Fruit fly (Drosophila melanogaster) whole organism, embryonic: ENCODE results near the gene Iyd.
A peak's percentile ranks its signal among the peaks of the same experiment; 100 is the strongest.

Source experiments
- Asciz ChIP-seq: fragments of 200-800 bp; sonication (Bioruptor generic); optimal IDR thresholded peaks from 2 replicates; lab custom pipeline; 2017; ENCODE audit warnings: missing biosample characterization, mild to moderate bottlenecking, missing genetic modification characterization, missing genetic modification reagents
- CG10543 ChIP-seq: fragments of 200-800 bp; sonication (Bioruptor generic); optimal IDR thresholded peaks from 3 replicates; lab custom pipeline; 2017; ENCODE audit warnings: missing biosample characterization, mild to moderate bottlenecking, missing genetic modification characterization, moderate library complexity
- CG11696 ChIP-seq: fragments of 200-800 bp; sonication (Bioruptor generic); IDR thresholded peaks from 2 replicates; pipeline ENCODE4 v1.3.6; 2022; ENCODE audit warnings: missing biosample characterization, missing genetic modification characterization
- CG13287 ChIP-seq: fragments of 200-800 bp; sonication (Bioruptor generic); IDR thresholded peaks from 2 replicates; pipeline ENCODE4 v1.3.6; 2022; ENCODE audit warnings: missing biosample characterization, missing genetic modification characterization; ENCODE audit not compliant: partially characterized antibody
- CG13775 ChIP-seq: fragments of 200-800 bp; sonication (Bioruptor generic); optimal IDR thresholded peaks from 3 replicates; lab custom pipeline; 2017; ENCODE audit warnings: missing biosample characterization, mild to moderate bottlenecking, missing genetic modification characterization
- CG15073 ChIP-seq: fragments of 200-800 bp; sonication (Bioruptor generic); optimal IDR thresholded peaks from 2 replicates; lab custom pipeline; 2016; ENCODE audit warnings: missing biosample characterization, missing genetic modification characterization
- CG16779 ChIP-seq: fragments of 200-800 bp; sonication (Bioruptor generic); IDR thresholded peaks from 2 replicates; pipeline ENCODE4 v1.3.6; 2022; ENCODE audit warnings: missing biosample characterization, missing genetic modification characterization
- CG16863 ChIP-seq: fragments of 200-800 bp; sonication (Bioruptor generic); optimal IDR thresholded peaks from 3 replicates; lab custom pipeline; 2016; ENCODE audit warnings: missing biosample characterization, missing genetic modification characterization
- CG18599 ChIP-seq: fragments of 200-800 bp; sonication (Bioruptor generic); optimal IDR thresholded peaks from 3 replicates; lab custom pipeline; 2017; ENCODE audit warnings: missing biosample characterization, missing genetic modification characterization, mild to moderate bottlenecking, moderate library complexity, missing genetic modification reagents
- CG2678 ChIP-seq: fragments of 200-800 bp; sonication (Bioruptor generic); optimal IDR thresholded peaks from 3 replicates; lab custom pipeline; 2019; ENCODE audit warnings: missing biosample characterization, mild to moderate bottlenecking, missing genetic modification characterization, moderate library complexity
- CG30431 ChIP-seq: fragments of 200-800 bp; sonication (Bioruptor generic); optimal IDR thresholded peaks from 2 replicates; lab custom pipeline; 2017; ENCODE audit warnings: missing biosample characterization, missing genetic modification characterization
- CG32767 ChIP-seq: fragments of 200-800 bp; sonication (Bioruptor generic); IDR thresholded peaks from 2 replicates; pipeline ENCODE4 v1.3.6; 2022; ENCODE audit warnings: missing biosample characterization, missing genetic modification characterization
- CG34224 ChIP-seq: fragments of 200-800 bp; sonication (Bioruptor generic); IDR thresholded peaks from 3 replicates; pipeline ENCODE4 v1.3.6; 2022; ENCODE audit warnings: missing biosample characterization, missing genetic modification characterization; ENCODE audit not compliant: partially characterized antibody
- CG3995 ChIP-seq: fragments of 200-800 bp; sonication (Bioruptor generic); optimal IDR thresholded peaks from 3 replicates; lab custom pipeline; 2016; ENCODE audit warnings: missing biosample characterization, missing genetic modification characterization
- CG6175 ChIP-seq: fragments of 200-800 bp; sonication (Bioruptor generic); IDR thresholded peaks from 3 replicates; pipeline ENCODE4 v1.3.6; 2022; ENCODE audit warnings: missing biosample characterization, missing genetic modification characterization
- CG6254 ChIP-seq: fragments of 200-800 bp; sonication (Bioruptor generic); optimal IDR thresholded peaks from 3 replicates; lab custom pipeline; 2017; ENCODE audit warnings: mild to moderate bottlenecking, missing biosample characterization, missing genetic modification reagents, missing genetic modification characterization
- CG6689 ChIP-seq: fragments of 200-800 bp; sonication (Bioruptor generic); IDR thresholded peaks from 2 replicates; pipeline ENCODE4 v1.3.6; 2022; ENCODE audit warnings: missing biosample characterization, missing genetic modification characterization
- CG9932 ChIP-seq: fragments of 200-800 bp; sonication (Bioruptor generic); IDR thresholded peaks from 2 replicates; pipeline ENCODE4 v1.3.6; 2022; ENCODE audit warnings: missing biosample characterization, missing genetic modification characterization
- CoRest ChIP-seq: fragments of 200-800 bp; sonication (Bioruptor generic); optimal IDR thresholded peaks from 3 replicates; lab custom pipeline; 2018; ENCODE audit warnings: missing biosample characterization, mild to moderate bottlenecking, missing genetic modification characterization, moderate library complexity
- Dip3 ChIP-seq: fragments of 200-800 bp; sonication (Bioruptor generic); optimal IDR thresholded peaks from 3 replicates; lab custom pipeline; 2016; ENCODE audit warnings: missing biosample characterization, missing genetic modification characterization
- E2f1 ChIP-seq: fragments of 200-800 bp; sonication (Bioruptor generic); IDR thresholded peaks from 2 replicates; pipeline ENCODE4 v1.3.6; 2022; ENCODE audit warnings: missing biosample characterization, missing genetic modification characterization
- Eip74EF ChIP-seq, 2 experiments: fragments of 200-800 bp in 1 of 2; fragments of >200 bp in 1 of 2; sonication (Bioruptor generic) in 1 of 2; optimal IDR thresholded peaks; 2 replicates each; lab custom pipeline; 2017 to 2019; ENCODE audit warnings: missing biosample characterization in 2 of 2, missing genetic modification characterization in 2 of 2, mild to moderate bottlenecking in 1 of 2, moderate library complexity in 1 of 2
- Hr39 ChIP-seq: fragments of >200 bp; optimal IDR thresholded peaks from 2 replicates; lab custom pipeline; 2017
- MTF-1 ChIP-seq: fragments of 200-800 bp; sonication (Bioruptor generic); optimal IDR thresholded peaks from 2 replicates; lab custom pipeline; 2018; ENCODE audit warnings: missing biosample characterization, mild to moderate bottlenecking, missing genetic modification characterization, borderline replicate concordance
- Mad ChIP-seq: fragments of 200-800 bp; sonication (Bioruptor generic); optimal IDR thresholded peaks from 2 replicates; lab custom pipeline; 2016; ENCODE audit warnings: missing biosample characterization, missing genetic modification characterization
- Mes4 ChIP-seq: fragments of 200-800 bp; sonication (Bioruptor generic); optimal IDR thresholded peaks from 2 replicates; lab custom pipeline; 2016; ENCODE audit warnings: missing biosample characterization, missing genetic modification characterization
- NC2α ChIP-seq: fragments of 200-800 bp; sonication (Bioruptor generic); optimal IDR thresholded peaks from 2 replicates; lab custom pipeline; 2016; ENCODE audit warnings: missing biosample characterization, missing genetic modification characterization
- Nf-YA ChIP-seq: fragments of 200-800 bp; sonication (Bioruptor generic); IDR thresholded peaks from 2 replicates; pipeline ENCODE4 v1.3.6; 2022; ENCODE audit warnings: missing biosample characterization, missing genetic modification characterization
- Oaz ChIP-seq: fragments of 200-800 bp; sonication (Bioruptor generic); IDR thresholded peaks from 2 replicates; pipeline ENCODE4 v1.3.6; 2022; ENCODE audit warnings: missing biosample characterization, missing genetic modification characterization
- Poxn ChIP-seq: fragments of 200-800 bp; sonication (Bioruptor generic); IDR thresholded peaks from 2 replicates; pipeline ENCODE4 v1.3.6; 2022; ENCODE audit warnings: missing biosample characterization, missing genetic modification characterization
- TFAM ChIP-seq: fragments of 200-800 bp; sonication (Bioruptor generic); optimal IDR thresholded peaks from 2 replicates; lab custom pipeline; 2017; ENCODE audit warnings: missing biosample characterization, missing genetic modification characterization, inconsistent platforms
- Xbp1 ChIP-seq: fragments of 200-800 bp; sonication (Bioruptor generic); optimal IDR thresholded peaks from 3 replicates; lab custom pipeline; 2016; ENCODE audit warnings: missing biosample characterization, mild to moderate bottlenecking, missing genetic modification characterization
- Xrp1 ChIP-seq: fragments of 200-800 bp; sonication (Bioruptor generic); IDR thresholded peaks from 2 replicates; pipeline ENCODE4 v1.3.6; 2022; ENCODE audit warnings: missing biosample characterization, missing genetic modification characterization
- bowl ChIP-seq: fragments of 200-800 bp; sonication (Bioruptor generic); IDR thresholded peaks from 2 replicates; pipeline ENCODE4 v1.3.6; 2022; ENCODE audit warnings: missing biosample characterization, missing genetic modification characterization
- crc ChIP-seq: fragments of 200-800 bp; sonication (Bioruptor generic); optimal IDR thresholded peaks from 2 replicates; lab custom pipeline; 2016; ENCODE audit warnings: missing biosample characterization, missing genetic modification characterization
- dysf ChIP-seq: fragments of 200-800 bp; sonication (Bioruptor generic); IDR thresholded peaks from 3 replicates; pipeline ENCODE4 v1.3.6; 2022; ENCODE audit warnings: missing biosample characterization, missing genetic modification characterization
- en ChIP-seq: fragments of 200-800 bp; sonication (Bioruptor generic); optimal IDR thresholded peaks from 2 replicates; lab custom pipeline; 2016; ENCODE audit warnings: missing biosample characterization, missing genetic modification characterization
- esg ChIP-seq: fragments of 200-800 bp; sonication (Bioruptor generic); conservative IDR thresholded peaks from 2 replicates; pipeline ENCODE4 v1.3.6; 2022; ENCODE audit warnings: missing biosample characterization, missing genetic modification characterization
- fd3F ChIP-seq: fragments of 200-800 bp; sonication (Bioruptor generic); optimal IDR thresholded peaks from 2 replicates; lab custom pipeline; 2018; ENCODE audit warnings: missing biosample characterization, mild to moderate bottlenecking, missing genetic modification characterization, moderate library complexity
- fd96Cb ChIP-seq: fragments of 200-800 bp; sonication (Bioruptor generic); optimal IDR thresholded peaks from 2 replicates; lab custom pipeline; 2018; ENCODE audit warnings: missing biosample characterization, mild to moderate bottlenecking, missing genetic modification characterization, moderate library complexity
- grn ChIP-seq: fragments of 200-800 bp; sonication (Bioruptor generic); optimal IDR thresholded peaks from 3 replicates; lab custom pipeline; 2017; ENCODE audit warnings: missing biosample characterization, missing genetic modification characterization
- lbe ChIP-seq: fragments of 200-800 bp; sonication (Bioruptor generic); optimal IDR thresholded peaks from 2 replicates; lab custom pipeline; 2016; ENCODE audit warnings: missing biosample characterization, mild to moderate bottlenecking, missing genetic modification characterization
- otp ChIP-seq: fragments of 200-800 bp; sonication (Bioruptor generic); IDR thresholded peaks from 3 replicates; pipeline ENCODE4, ENCODE4 v1.3.6; 2022; ENCODE audit warnings: missing biosample characterization, missing genetic modification characterization
- row ChIP-seq: fragments of 200-800 bp; sonication (Bioruptor generic); IDR thresholded peaks from 3 replicates; pipeline ENCODE4 v1.3.6; 2022; ENCODE audit warnings: missing biosample characterization, missing genetic modification characterization
- run ChIP-seq: fragments of 200-800 bp; sonication (Bioruptor generic); optimal IDR thresholded peaks from 3 replicates; lab custom pipeline; 2018; ENCODE audit warnings: missing biosample characterization, mild to moderate bottlenecking, missing genetic modification characterization
- salm ChIP-seq: fragments of 200-800 bp; sonication (Bioruptor generic); optimal IDR thresholded peaks from 2 replicates; lab custom pipeline; 2018; ENCODE audit warnings: missing biosample characterization, mild to moderate bottlenecking, missing genetic modification characterization
- sd ChIP-seq: fragments of 200-800 bp; sonication (Bioruptor generic); optimal IDR thresholded peaks from 3 replicates; lab custom pipeline; 2018; ENCODE audit warnings: missing biosample characterization, mild to moderate bottlenecking, missing genetic modification characterization, moderate library complexity
- sens-2 ChIP-seq: fragments of 200-800 bp; sonication (Bioruptor generic); IDR thresholded peaks from 2 replicates; pipeline ENCODE4 v1.3.6; 2022; ENCODE audit warnings: missing biosample characterization, missing genetic modification characterization
- sr ChIP-seq: fragments of 200-800 bp; sonication (Bioruptor generic); IDR thresholded peaks from 3 replicates; pipeline ENCODE4 v1.3.6; 2022; ENCODE audit warnings: missing biosample characterization, missing genetic modification characterization
- stc ChIP-seq: fragments of 200-800 bp; sonication (Bioruptor generic); IDR thresholded peaks from 2 replicates; pipeline ENCODE4 v1.3.6; 2022; ENCODE audit warnings: missing biosample characterization, missing genetic modification characterization
- tin ChIP-seq: fragments of 200-800 bp; sonication (Bioruptor generic); optimal IDR thresholded peaks from 3 replicates; lab custom pipeline; 2016; ENCODE audit warnings: missing biosample characterization, missing genetic modification characterization
- tna ChIP-seq: fragments of 200-800 bp; sonication (Bioruptor generic); IDR thresholded peaks from 2 replicates; pipeline ENCODE4 v1.3.6; 2022; ENCODE audit warnings: missing biosample characterization, missing genetic modification characterization; ENCODE audit not compliant: partially characterized antibody

Gene Iyd

dm6 chr3L:11119396-11119900 lies 23.4 kb upstream of the Iyd start (continued):
- no peak for TF ChIP-seq CG3995
- no peak for TF ChIP-seq CG18599 (GFP tag; lab: Kevin White, UChicago)
- TF ChIP-seq row: peak; percentile 44
- no peak for TF ChIP-seq sd
- no peak for TF ChIP-seq salm (tag; lab: Kevin White, UChicago)
- no peak for TF ChIP-seq grn
- no peak for TF ChIP-seq stc (GFP tag; lab: Robert Waterston, UW)
- no peak for TF ChIP-seq CG13287 (GFP tag; lab: Robert Waterston, UW)
- TF ChIP-seq NC2α (GFP tag; lab: Kevin White, UChicago): no peak
- no peak; the same call in 1 of the 2 replicates for TF ChIP-seq CG11696
- no peak for TF ChIP-seq Dip3
- no peak; the same call in 1 of the 2 replicates for TF ChIP-seq tna (GFP tag; lab: Robert Waterston, UW)
- no peak for TF ChIP-seq esg
- TF ChIP-seq CG9932: peak; percentile 59
- no peak for TF ChIP-seq CG16863 (GFP tag; lab: Kevin White, UChicago)
- TF ChIP-seq Mes4 (GFP tag; lab: Kevin White, UChicago): no peak
- peak; percentile 14 for TF ChIP-seq Xbp1 (GFP tag; lab: Kevin White, UChicago)
- TF ChIP-seq Hr39: no peak
- no peak for TF ChIP-seq fd3F (GFP tag; lab: Kevin White, UChicago)
- no peak for TF ChIP-seq CG6254 (GFP tag; lab: Kevin White, UChicago)
- TF ChIP-seq CG32767 (GFP tag; lab: Robert Waterston, UW): peak; percentile 16; the same call in 1 of the 2 replicates
- no peak for TF ChIP-seq en (GFP tag; lab: Kevin White, UChicago)
- no peak for TF ChIP-seq sens-2
- TF ChIP-seq run (tag; lab: Kevin White, UChicago): no peak
- TF ChIP-seq CG6689 (GFP tag; lab: Robert Waterston, UW): no peak
- TF ChIP-seq CG13775 (GFP tag; lab: Kevin White, UChicago): no peak
- no peak for TF ChIP-seq Poxn (GFP tag; lab: Robert Waterston, UW)
- TF ChIP-seq CG15073 (GFP tag; lab: Kevin White, UChicago): no peak
- no peak for TF ChIP-seq CG30431
- no peak for TF ChIP-seq bowl (GFP tag; lab: Robert Waterston, UW)
- no peak for TF ChIP-seq Mad (GFP tag; lab: Kevin White, UChicago)
- no peak for TF ChIP-seq Xrp1 (GFP tag; lab: Robert Waterston, UW)
- TF ChIP-seq CoRest (tag; lab: Kevin White, UChicago): no peak
- no peak for TF ChIP-seq Eip74EF (GFP tag; optimal IDR thresholded peaks at IDR 0.05; lab: Kevin White, UChicago)
- no peak for TF ChIP-seq CG16779 (GFP tag; lab: Robert Waterston, UW)
- TF ChIP-seq CG34224 (GFP tag; lab: Robert Waterston, UW): 0 out of 3 replicates have a peak, but pooled peaks have one; percentile 51
- TF ChIP-seq E2f1 (GFP tag; lab: Robert Waterston, UW): no peak
- no peak for TF ChIP-seq Oaz
- no peak for TF ChIP-seq crc (GFP tag; lab: Kevin White, UChicago)
- TF ChIP-seq dysf (GFP tag; lab: Robert Waterston, UW): peak; percentile 38; the same call in 1 of the 3 replicates
- no peak for TF ChIP-seq sr
- TF ChIP-seq Asciz (GFP tag; lab: Kevin White, UChicago): no peak
- TF ChIP-seq tin (GFP tag; lab: Kevin White, UChicago): no peak
- no peak for TF ChIP-seq CG6175 (GFP tag; lab: Robert Waterston, UW)
- TF ChIP-seq CG10543 (GFP tag; lab: Kevin White, UChicago): no peak
- TF ChIP-seq fd96Cb: no peak
- no peak for TF ChIP-seq lbe (GFP tag; lab: Kevin White, UChicago)
- no peak for TF ChIP-seq CG2678 (tag; lab: Kevin White, UChicago)
- TF ChIP-seq Nf-YA (GFP tag; lab: Robert Waterston, UW): no peak
- TF ChIP-seq MTF-1: no peak
- TF ChIP-seq TFAM (GFP tag; lab: Kevin White, UChicago): no peak
- no peak for TF ChIP-seq otp
